Fruit fly (Drosophila melanogaster): ENCODE results near the gene Kap3.

- TF ChIP-seq CG33017 (tag; optimal IDR thresholded peaks at IDR 0.05): peak; percentile 92
- no peak for TF ChIP-seq cnc (optimal IDR thresholded peaks at IDR 0.05)
- peak; percentile 42 for TF ChIP-seq ovo (GFP tag; optimal IDR thresholded peaks at IDR 0.05)
- TF ChIP-seq cic (GFP tag; optimal IDR thresholded peaks at IDR 0.05): peak; percentile 74
- TF ChIP-seq Mnt (GFP tag; optimal IDR thresholded peaks at IDR 0.05): peak; percentile 85
- TF ChIP-seq CG7045 (GFP tag; optimal IDR thresholded peaks at IDR 0.05): peak; percentile 94
- no peak for TF ChIP-seq Hr96 (GFP tag; optimal IDR thresholded peaks at IDR 0.05)
- TF ChIP-seq CG7101 (tag; optimal IDR thresholded peaks at IDR 0.05): peak; percentile 95
Observed at dm6 chrX:11351351-11351750, 11.5 kb upstream of the Kap3 start.
